Fruit fly (Drosophila melanogaster) whole organism, embryonic: ENCODE data around the gene CG14625.

Source experiments
- Awh ChIP-seq: fragments of 200-800 bp; sonication (Bioruptor generic); IDR thresholded peaks from 2 replicates; pipeline ENCODE4, ENCODE4 v1.3.6; 2022; ENCODE audit warnings: missing biosample characterization, missing genetic modification characterization
- Blimp-1 ChIP-seq: fragments of 200-800 bp; sonication (Bioruptor generic); optimal IDR thresholded peaks from 3 replicates; lab custom pipeline; 2018; ENCODE audit warnings: missing biosample characterization, missing genetic modification characterization, mild to moderate bottlenecking, moderate library complexity, missing genetic modification reagents
- CG11247 ChIP-seq: fragments of 200-800 bp; sonication (Bioruptor generic); IDR thresholded peaks from 2 replicates; pipeline ENCODE4 v1.3.6; 2022; ENCODE audit warnings: missing biosample characterization, missing genetic modification characterization
- CG11504 ChIP-seq: fragments of 200-800 bp; sonication (Bioruptor generic); optimal IDR thresholded peaks from 3 replicates; lab custom pipeline; 2019; ENCODE audit warnings: missing biosample characterization, mild to moderate bottlenecking, missing genetic modification characterization, moderate library complexity
- CG11723 ChIP-seq: fragments of 200-800 bp; sonication (Bioruptor generic); optimal IDR thresholded peaks from 2 replicates; lab custom pipeline; 2017; ENCODE audit warnings: missing biosample characterization, mild to moderate bottlenecking, missing genetic modification characterization
- CG12071 ChIP-seq: fragments of 200-800 bp; sonication (Bioruptor generic); optimal IDR thresholded peaks from 3 replicates; lab custom pipeline; 2018; ENCODE audit warnings: missing biosample characterization, mild to moderate bottlenecking, missing genetic modification characterization
- CG13123 ChIP-seq: fragments of 200-800 bp; sonication (Bioruptor generic); optimal IDR thresholded peaks from 2 replicates; lab custom pipeline; 2016; ENCODE audit warnings: missing biosample characterization, missing genetic modification characterization
- CG13624 ChIP-seq: fragments of 200-800 bp; sonication (Bioruptor generic); optimal IDR thresholded peaks from 2 replicates; lab custom pipeline; 2016; ENCODE audit warnings: missing biosample characterization, missing genetic modification characterization
- CG15011 ChIP-seq: fragments of 200-800 bp; sonication (Bioruptor generic); optimal IDR thresholded peaks from 3 replicates; lab custom pipeline; 2018; ENCODE audit warnings: missing biosample characterization, mild to moderate bottlenecking, missing genetic modification characterization
- CG15514 ChIP-seq: fragments of 200-800 bp; sonication (Bioruptor generic); optimal IDR thresholded peaks from 3 replicates; lab custom pipeline; 2017; ENCODE audit warnings: missing biosample characterization, missing genetic modification characterization, mild to moderate bottlenecking, moderate library complexity, missing genetic modification reagents
- CG1647 ChIP-seq: fragments of 200-800 bp; sonication (Bioruptor generic); optimal IDR thresholded peaks from 3 replicates; lab custom pipeline; 2016; ENCODE audit warnings: missing biosample characterization, missing genetic modification characterization
- CG16815 ChIP-seq: fragments of 200-800 bp; sonication (Bioruptor generic); optimal IDR thresholded peaks from 3 replicates; lab custom pipeline; 2017; ENCODE audit warnings: missing biosample characterization, mild to moderate bottlenecking, missing genetic modification characterization
- CG17328 ChIP-seq: fragments of 200-800 bp; sonication (Bioruptor generic); IDR thresholded peaks from 2 replicates; pipeline ENCODE4 v1.3.6; 2022; ENCODE audit warnings: missing biosample characterization, missing genetic modification characterization
- CG2202 ChIP-seq: fragments of 200-800 bp; sonication (Bioruptor generic); optimal IDR thresholded peaks from 2 replicates; lab custom pipeline; 2018; ENCODE audit warnings: missing biosample characterization, mild to moderate bottlenecking, missing genetic modification characterization
- CG30020 ChIP-seq: fragments of 200-800 bp; optimal IDR thresholded peaks from 2 replicates; lab custom pipeline; 2019; ENCODE audit warnings: missing biosample characterization, mild to moderate bottlenecking, missing genetic modification characterization, moderate library complexity
- CG3163 ChIP-seq: fragments of 200-800 bp; sonication (Bioruptor generic); optimal IDR thresholded peaks from 3 replicates; lab custom pipeline; 2016; ENCODE audit warnings: missing biosample characterization, missing genetic modification characterization
- CG32532 ChIP-seq: fragments of 200-800 bp; sonication (Bioruptor generic); IDR thresholded peaks from 2 replicates; pipeline ENCODE4 v1.3.6; 2022; ENCODE audit warnings: missing biosample characterization, missing genetic modification characterization
- CG5953 ChIP-seq: fragments of 200-800 bp; sonication (Bioruptor generic); IDR thresholded peaks from 2 replicates; pipeline ENCODE4 v1.3.6; 2022; ENCODE audit warnings: missing biosample characterization, missing genetic modification characterization
- CG6683 ChIP-seq: fragments of 200-800 bp; sonication (Bioruptor generic); optimal IDR thresholded peaks from 2 replicates; lab custom pipeline; 2017; ENCODE audit warnings: missing biosample characterization, mild to moderate bottlenecking, missing genetic modification characterization, missing genetic modification reagents
- CG6689 ChIP-seq: fragments of 200-800 bp; sonication (Bioruptor generic); IDR thresholded peaks from 2 replicates; pipeline ENCODE4 v1.3.6; 2022; ENCODE audit warnings: missing biosample characterization, missing genetic modification characterization
- CG8388 ChIP-seq: fragments of 200-800 bp; sonication (Bioruptor generic); optimal IDR thresholded peaks from 2 replicates; lab custom pipeline; 2019; ENCODE audit warnings: missing biosample characterization, mild to moderate bottlenecking, missing genetic modification characterization, moderate library complexity
- CG9817 ChIP-seq: fragments of 200-800 bp; sonication (Bioruptor generic); optimal IDR thresholded peaks from 2 replicates; lab custom pipeline; 2018; ENCODE audit warnings: missing biosample characterization, mild to moderate bottlenecking, missing genetic modification characterization, moderate library complexity
- CoRest ChIP-seq: fragments of 200-800 bp; sonication (Bioruptor generic); optimal IDR thresholded peaks from 3 replicates; lab custom pipeline; 2018; ENCODE audit warnings: missing biosample characterization, mild to moderate bottlenecking, missing genetic modification characterization, moderate library complexity
- Dad ChIP-seq: fragments of 200-800 bp; sonication (Bioruptor generic); optimal IDR thresholded peaks from 3 replicates; lab custom pipeline; 2016; ENCODE audit warnings: missing biosample characterization, missing genetic modification characterization
- Dref ChIP-seq: fragments of 200-800 bp; sonication (Bioruptor generic); IDR thresholded peaks from 2 replicates; pipeline ENCODE4 v1.3.6; 2022; ENCODE audit warnings: missing biosample characterization, missing genetic modification characterization
- Eip74EF ChIP-seq, 2 experiments: fragments of 200-800 bp in 1 of 2; fragments of >200 bp in 1 of 2; sonication (Bioruptor generic) in 1 of 2; optimal IDR thresholded peaks; 2 replicates each; lab custom pipeline; 2017 to 2019; ENCODE audit warnings: missing biosample characterization in 2 of 2, missing genetic modification characterization in 2 of 2, mild to moderate bottlenecking in 1 of 2, moderate library complexity in 1 of 2
- HLHmδ ChIP-seq: fragments of 200-800 bp; sonication (Bioruptor generic); optimal IDR thresholded peaks from 2 replicates; lab custom pipeline; 2018; ENCODE audit warnings: missing biosample characterization, mild to moderate bottlenecking, missing genetic modification characterization, moderate library complexity
- Hand ChIP-seq: fragments of 200-800 bp; sonication (Bioruptor generic); optimal IDR thresholded peaks from 2 replicates; lab custom pipeline; 2017; ENCODE audit warnings: mild to moderate bottlenecking, missing biosample characterization, missing genetic modification reagents, missing genetic modification characterization
- HmgD ChIP-seq: fragments of 200-800 bp; sonication (Bioruptor generic); optimal IDR thresholded peaks from 3 replicates; lab custom pipeline; 2016; ENCODE audit warnings: missing biosample characterization, missing genetic modification characterization
- Hr51 ChIP-seq, 2 experiments: fragments of 200-800 bp; sonication (Bioruptor generic); optimal IDR thresholded peaks; 2 replicates in 1 of 2; 3 replicates in 1 of 2; lab custom pipeline; 2016 to 2018; ENCODE audit warnings: missing biosample characterization in 2 of 2, missing genetic modification characterization in 2 of 2, mild to moderate bottlenecking in 1 of 2, moderate library complexity in 1 of 2
- Mad ChIP-seq: fragments of 200-800 bp; sonication (Bioruptor generic); optimal IDR thresholded peaks from 2 replicates; lab custom pipeline; 2016; ENCODE audit warnings: missing biosample characterization, missing genetic modification characterization
- Sry-β ChIP-seq: fragments of 200-800 bp; sonication (Bioruptor generic); optimal IDR thresholded peaks from 2 replicates; lab custom pipeline; 2018; ENCODE audit warnings: missing biosample characterization, mild to moderate bottlenecking, missing genetic modification characterization, moderate library complexity
- Ssrp ChIP-seq: fragments of 200-800 bp; sonication (Bioruptor generic); optimal IDR thresholded peaks from 2 replicates; lab custom pipeline; 2018; ENCODE audit warnings: missing biosample characterization, mild to moderate bottlenecking, missing genetic modification characterization, moderate library complexity
- TFAM ChIP-seq: fragments of 200-800 bp; sonication (Bioruptor generic); optimal IDR thresholded peaks from 2 replicates; lab custom pipeline; 2017; ENCODE audit warnings: missing biosample characterization, missing genetic modification characterization, inconsistent platforms
- YL-1 ChIP-seq: fragments of 200-800 bp; sonication (Bioruptor generic); optimal IDR thresholded peaks from 3 replicates; lab custom pipeline; 2017; ENCODE audit warnings: missing biosample characterization, mild to moderate bottlenecking, missing genetic modification characterization
- ac ChIP-seq: fragments of 200-800 bp; sonication (Bioruptor generic); optimal IDR thresholded peaks from 3 replicates; lab custom pipeline; 2017; ENCODE audit warnings: missing biosample characterization, mild to moderate bottlenecking, missing genetic modification characterization
- bcd ChIP-seq: fragments of 200-800 bp; sonication (Bioruptor generic); optimal IDR thresholded peaks from 2 replicates; lab custom pipeline; 2017; ENCODE audit warnings: missing biosample characterization, mild to moderate bottlenecking, missing genetic modification characterization
- cato ChIP-seq: fragments of 200-800 bp; sonication (Bioruptor generic); optimal IDR thresholded peaks from 2 replicates; lab custom pipeline; 2016; ENCODE audit warnings: missing biosample characterization, missing genetic modification characterization, borderline replicate concordance
- cg ChIP-seq: fragments of 200-800 bp; sonication (Bioruptor generic); optimal IDR thresholded peaks from 3 replicates; lab custom pipeline; 2019; ENCODE audit warnings: missing biosample characterization, mild to moderate bottlenecking, missing genetic modification characterization, moderate library complexity
- cwo ChIP-seq: fragments of 200-800 bp; sonication (Bioruptor generic); optimal IDR thresholded peaks from 3 replicates; lab custom pipeline; 2017; ENCODE audit warnings: missing biosample characterization, missing genetic modification characterization, mild to moderate bottlenecking, moderate library complexity, missing genetic modification reagents
- disco-r ChIP-seq: fragments of 200-800 bp; sonication (Bioruptor generic); optimal IDR thresholded peaks from 2 replicates; lab custom pipeline; 2016; ENCODE audit warnings: missing biosample characterization, missing genetic modification characterization
- ind ChIP-seq: fragments of 200-800 bp; sonication (Bioruptor generic); optimal IDR thresholded peaks from 3 replicates; lab custom pipeline; 2016; ENCODE audit warnings: missing biosample characterization, missing genetic modification characterization
- ken ChIP-seq: fragments of 200-800 bp; sonication (Bioruptor generic); IDR thresholded peaks from 3 replicates; pipeline ENCODE4 v1.3.6; 2022; ENCODE audit warnings: missing biosample characterization, missing genetic modification characterization
- mirr ChIP-seq: fragments of 200-800 bp; sonication (Bioruptor generic); optimal IDR thresholded peaks from 3 replicates; lab custom pipeline; 2018; ENCODE audit warnings: missing biosample characterization, mild to moderate bottlenecking, missing genetic modification characterization
- repo ChIP-seq: fragments of 200-800 bp; sonication (Bioruptor generic); optimal IDR thresholded peaks from 2 replicates; lab custom pipeline; 2016; ENCODE audit warnings: missing biosample characterization, missing genetic modification characterization
- row ChIP-seq: fragments of 200-800 bp; sonication (Bioruptor generic); IDR thresholded peaks from 3 replicates; pipeline ENCODE4 v1.3.6; 2022; ENCODE audit warnings: missing biosample characterization, missing genetic modification characterization
- so ChIP-seq: fragments of 200-800 bp; sonication (Bioruptor generic); IDR thresholded peaks from 3 replicates; pipeline ENCODE4 v1.3.6; 2022; ENCODE audit warnings: missing biosample characterization, missing genetic modification characterization
- sug ChIP-seq: fragments of 200-800 bp; optimal IDR thresholded peaks from 2 replicates; lab custom pipeline; 2019; ENCODE audit warnings: missing biosample characterization, mild to moderate bottlenecking, missing genetic modification characterization, moderate library complexity
- trem ChIP-seq: fragments of 200-800 bp; optimal IDR thresholded peaks from 3 replicates; lab custom pipeline; 2019; ENCODE audit warnings: missing biosample characterization, mild to moderate bottlenecking, missing genetic modification characterization, moderate library complexity
- unpg ChIP-seq: fragments of 200-800 bp; sonication (Bioruptor generic); optimal IDR thresholded peaks from 3 replicates; lab custom pipeline; 2018; ENCODE audit warnings: missing biosample characterization, mild to moderate bottlenecking, missing genetic modification characterization, moderate library complexity
- zen2 ChIP-seq: fragments of 200-800 bp; sonication (Bioruptor generic); IDR thresholded peaks from 3 replicates; pipeline ENCODE4 v1.3.6; 2022; ENCODE audit warnings: missing biosample characterization, missing genetic modification characterization; ENCODE audit not compliant: partially characterized antibody

Gene CG14625

DNA sequence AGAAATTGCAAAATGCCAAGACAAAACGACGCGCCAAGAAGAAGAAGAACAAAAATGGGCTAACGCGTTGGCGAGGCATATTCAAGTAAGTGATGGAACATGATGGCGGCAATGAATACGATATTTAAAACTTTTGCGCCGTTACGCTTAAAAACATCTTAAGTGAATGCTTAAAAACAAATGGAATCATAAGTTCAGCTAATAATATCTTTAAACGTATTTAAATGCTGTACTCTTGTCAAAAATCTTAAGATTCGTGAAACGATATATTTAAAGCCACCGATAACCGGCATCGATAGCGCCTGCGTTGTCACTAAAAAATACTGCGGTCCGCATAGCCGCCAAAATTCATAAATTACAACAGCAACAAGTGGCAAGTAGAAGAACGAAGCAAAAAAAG, 40.5 kb downstream of the CG14625 start, which contains the start of gene CG11403 (continued):
- TF ChIP-seq Blimp-1 (GFP tag; lab: Kevin White, UChicago) (no peak), zen2 (GFP tag; lab: Robert Waterston, UW) (peak; percentile 61; the same call in 1 of the 3 replicates), CG1647 (GFP tag; lab: Kevin White, UChicago) (no peak), trem (tag; lab: Kevin White, UChicago) (peak; percentile 63), CG17328 (GFP tag; lab: Robert Waterston, UW) (no peak), CG6689 (GFP tag; lab: Robert Waterston, UW) (no peak), Hand (GFP tag; lab: Kevin White, UChicago) (no peak), CG15514 (peak; percentile 49), CG12071 (GFP tag; lab: Kevin White, UChicago) (no peak), ken (no peak), ind (no peak), CG16815 (GFP tag; lab: Kevin White, UChicago) (no peak), HLHmδ (no peak), CG30020 (no peak), CG8388 (GFP tag; lab: Kevin White, UChicago) (no peak), Dref (peak; percentile 61), cato (GFP tag; lab: Kevin White, UChicago) (no peak), unpg (no peak), sug (tag; lab: Kevin White, UChicago) (peak; percentile 14), TFAM (GFP tag; lab: Kevin White, UChicago) (no peak), CG11723 (no peak), Mad (GFP tag; lab: Kevin White, UChicago) (no peak), CG13123 (no peak), Dad (no peak), row (GFP tag; lab: Robert Waterston, UW) (peak; percentile 60), CG11504 (tag; lab: Kevin White, UChicago) (peak; percentile 27), YL-1 (GFP tag; lab: Kevin White, UChicago) (no peak), CG5953 (GFP tag; lab: Robert Waterston, UW) (no peak), CG2202 (tag; lab: Kevin White, UChicago) (no peak), CG11247 (GFP tag; lab: Robert Waterston, UW) (no peak), CG3163 (no peak), Hr51 (GFP tag; optimal IDR thresholded peaks at IDR 0.05; lab: Kevin White, UChicago) (peak in 1 of 2 experiments; percentile 37), mirr (GFP tag; lab: Kevin White, UChicago) (no peak), CG9817 (no peak), cg (no peak), CG6683 (GFP tag; lab: Kevin White, UChicago) (no peak), Awh (GFP tag; lab: Robert Waterston, UW) (no peak), so (GFP tag; lab: Robert Waterston, UW) (no peak), Ssrp (tag; lab: Kevin White, UChicago) (no peak), CoRest (tag; lab: Kevin White, UChicago) (peak; percentile 57), cwo (GFP tag; lab: Kevin White, UChicago) (no peak), repo (GFP tag; lab: Kevin White, UChicago) (no peak), CG32532 (GFP tag; lab: Robert Waterston, UW) (no peak), ac (GFP tag; lab: Kevin White, UChicago) (no peak), Sry-β (GFP tag; lab: Kevin White, UChicago) (no peak), disco-r (GFP tag; lab: Kevin White, UChicago) (no peak), bcd (no peak), CG15011 (no peak), CG13624 (GFP tag; lab: Kevin White, UChicago) (peak; percentile 43), Eip74EF (GFP tag; optimal IDR thresholded peaks at IDR 0.05; lab: Kevin White, UChicago) (no peak), HmgD (GFP tag; lab: Kevin White, UChicago) (no peak)
